Worm (Caenorhabditis elegans) whole organism, L4 larva: ENCODE results near the gene clc-22.

Experiments used
- F49E8.2 ChIP-seq: sonication (generic microtip); optimal IDR thresholded peaks from 2 replicates; lab custom pipeline; 2016; ENCODE audit warnings: missing compliant biosample characterization, mild to moderate bottlenecking, missing genetic modification characterization, borderline replicate concordance
- R02D3.7 ChIP-seq: fragments of 150-350 bp; sonication (generic microtip); optimal IDR thresholded peaks from 3 replicates; lab custom pipeline; 2014; ENCODE audit warnings: missing biosample characterization, missing genetic modification characterization
- Y105C5A.15 ChIP-seq: fragments of 200-800 bp; sonication (Bioruptor generic); IDR thresholded peaks from 2 replicates; pipeline ENCODE4 v1.3.6; 2022; ENCODE audit warnings: missing genetic modification characterization, missing compliant biosample characterization
- Y48G9A.11 ChIP-seq: fragments of 200-800 bp; sonication (Bioruptor generic); IDR thresholded peaks from 2 replicates; pipeline ENCODE4 v1.3.6; 2022; ENCODE audit warnings: missing genetic modification reagents, missing genetic modification characterization, missing compliant biosample characterization
- Y5F2A.4 ChIP-seq: fragments of 200-800 bp; sonication (Bioruptor generic); optimal IDR thresholded peaks from 2 replicates; lab custom pipeline; 2018; ENCODE audit warnings: mild to moderate bottlenecking, missing genetic modification characterization, missing compliant biosample characterization
- ZK337.2 ChIP-seq: fragments of 200-800 bp; sonication (Bioruptor generic); IDR thresholded peaks from 2 replicates; pipeline ENCODE4 v1.3.6; 2022; ENCODE audit warnings: missing genetic modification reagents, missing genetic modification characterization, missing compliant biosample characterization
- aly-2 ChIP-seq: sonication (generic microtip); optimal IDR thresholded peaks from 2 replicates; lab custom pipeline; 2018; ENCODE audit warnings: missing biosample characterization, missing genetic modification characterization
- ama-1 ChIP-seq: fragments of 150-350 bp; optimal IDR thresholded peaks from 2 replicates; lab custom pipeline; 2014; ENCODE audit warnings: inconsistent platforms, mixed read lengths
- arid-1 ChIP-seq: fragments of 200-800 bp; sonication (Bioruptor generic); conservative IDR thresholded peaks from 2 replicates; pipeline ENCODE4 v1.3.6; 2022; ENCODE audit warnings: missing genetic modification reagents, missing genetic modification characterization, missing compliant biosample characterization
- attf-4 ChIP-seq: sonication (generic microtip); optimal IDR thresholded peaks from 3 replicates; lab custom pipeline; 2017; ENCODE audit warnings: missing biosample characterization, missing genetic modification characterization
- ceh-20 ChIP-seq: fragments of 200-800 bp; sonication (Bioruptor generic); IDR thresholded peaks from 2 replicates; pipeline ENCODE4 v1.3.6; 2022; ENCODE audit warnings: missing genetic modification reagents, missing genetic modification characterization, missing compliant biosample characterization
- ceh-28 ChIP-seq: fragments of 150-350 bp; optimal IDR thresholded peaks from 2 replicates; lab custom pipeline; 2014; ENCODE audit warnings: missing biosample characterization, missing genetic modification reagents, missing genetic modification characterization
- ceh-32 ChIP-seq: sonication (generic microtip); optimal IDR thresholded peaks from 2 replicates; lab custom pipeline; 2016; ENCODE audit warnings: mild to moderate bottlenecking, missing genetic modification characterization, missing compliant biosample characterization; ENCODE audit not compliant: poor library complexity
- ceh-62 ChIP-seq: sonication (generic microtip); optimal IDR thresholded peaks from 2 replicates; lab custom pipeline; 2017; ENCODE audit warnings: missing biosample characterization, missing genetic modification characterization
- ceh-82 ChIP-seq: sonication (generic microtip); optimal IDR thresholded peaks from 2 replicates; lab custom pipeline; 2017; ENCODE audit warnings: missing biosample characterization, missing genetic modification characterization
- ces-1 ChIP-seq: fragments of 150-350 bp; sonication (generic microtip); optimal IDR thresholded peaks from 4 replicates; lab custom pipeline; 2014; ENCODE audit warnings: missing biosample characterization, missing genetic modification reagents, missing genetic modification characterization
- cey-2 ChIP-seq: sonication (generic microtip); optimal IDR thresholded peaks from 3 replicates; lab custom pipeline; 2017; ENCODE audit warnings: missing genetic modification characterization, mild to moderate bottlenecking, missing compliant biosample characterization, antibody characterized with exemption, borderline replicate concordance; ENCODE audit not compliant: insufficient read depth
- daf-12 ChIP-seq: fragments of 150-350 bp; optimal IDR thresholded peaks from 2 replicates; lab custom pipeline; 2014; ENCODE audit warnings: missing biosample characterization, missing genetic modification reagents, missing genetic modification characterization
- daf-16 ChIP-seq, 3 experiments: sonication (generic microtip); optimal IDR thresholded peaks; 2 replicates each; lab custom pipeline; 2016 to 2017; ENCODE audit warnings: missing genetic modification characterization in 3 of 3, missing genetic modification reagents in 3 of 3, mild to moderate bottlenecking in 2 of 3, missing compliant biosample characterization in 2 of 3, missing biosample characterization in 1 of 3, moderate library complexity in 1 of 3
- dmd-6 ChIP-seq: fragments of 200-800 bp; sonication (Bioruptor generic); IDR thresholded peaks from 2 replicates; pipeline ENCODE4 v1.3.6; 2022; ENCODE audit warnings: missing genetic modification reagents, missing genetic modification characterization, missing compliant biosample characterization
- dmd-9 ChIP-seq: fragments of 200-800 bp; sonication (Bioruptor generic); IDR thresholded peaks from 2 replicates; pipeline ENCODE4 v1.3.6; 2022; ENCODE audit warnings: missing genetic modification reagents, missing genetic modification characterization, missing compliant biosample characterization
- duxl-1 ChIP-seq: sonication (generic microtip); optimal IDR thresholded peaks from 2 replicates; lab custom pipeline; 2016; ENCODE audit warnings: mild to moderate bottlenecking, missing genetic modification characterization, moderate library complexity, missing compliant biosample characterization; ENCODE audit not compliant: poor library complexity
- fkh-10 ChIP-seq: fragments of 150-350 bp; optimal IDR thresholded peaks from 2 replicates; lab custom pipeline; 2014; ENCODE audit warnings: missing biosample characterization, missing genetic modification reagents, missing genetic modification characterization
- gei-8 ChIP-seq: fragments of 200-800 bp; sonication (Bioruptor generic); optimal IDR thresholded peaks from 2 replicates; lab custom pipeline; 2018; ENCODE audit warnings: mild to moderate bottlenecking, missing genetic modification characterization, missing compliant biosample characterization
- hlh-11 ChIP-seq: fragments of 200-800 bp; sonication (Bioruptor generic); optimal IDR thresholded peaks from 2 replicates; lab custom pipeline; 2018; ENCODE audit warnings: mild to moderate bottlenecking, missing genetic modification characterization, missing compliant biosample characterization
- hlh-30 ChIP-seq: sonication (generic microtip); optimal IDR thresholded peaks from 2 replicates; lab custom pipeline; 2017; ENCODE audit warnings: antibody characterized with exemption, mild to moderate bottlenecking, missing genetic modification characterization, missing compliant biosample characterization; ENCODE audit not compliant: insufficient read depth
- hmg-1.1 ChIP-seq: fragments of 200-800 bp; sonication (Bioruptor generic); IDR thresholded peaks from 2 replicates; pipeline ENCODE4 v1.3.6; 2022; ENCODE audit warnings: missing genetic modification reagents, missing genetic modification characterization, missing compliant biosample characterization
- jun-1 ChIP-seq: fragments of 150-350 bp; optimal IDR thresholded peaks from 2 replicates; lab custom pipeline; 2014; ENCODE audit warnings: missing biosample characterization, missing genetic modification reagents, missing genetic modification characterization
- lin-38 ChIP-seq: fragments of 200-800 bp; sonication (Bioruptor generic); IDR thresholded peaks from 2 replicates; pipeline ENCODE4 v1.3.6; 2022; ENCODE audit warnings: missing genetic modification reagents, missing genetic modification characterization, missing compliant biosample characterization
- lin-39 ChIP-seq: fragments of 150-350 bp; optimal IDR thresholded peaks from 2 replicates; lab custom pipeline; 2014; ENCODE audit warnings: missing biosample characterization, missing genetic modification reagents, missing genetic modification characterization
- lir-3 ChIP-seq: sonication (generic microtip); optimal IDR thresholded peaks from 2 replicates; lab custom pipeline; 2016; ENCODE audit warnings: mild to moderate bottlenecking, missing genetic modification characterization, missing compliant biosample characterization
- madf-5 ChIP-seq, 2 experiments: fragments of 200-800 bp; sonication (Bioruptor generic); IDR thresholded peaks; 2 replicates each; pipeline ENCODE4 v1.3.6; 2022; ENCODE audit warnings: missing compliant biosample characterization in 2 of 2, missing genetic modification characterization in 2 of 2
- mdl-1 ChIP-seq, 2 experiments: fragments of 150-350 bp in 1 of 2; sonication (generic microtip) in 1 of 2; optimal IDR thresholded peaks; 2 replicates each; lab custom pipeline; 2014 to 2017; ENCODE audit warnings: missing biosample characterization in 2 of 2, missing genetic modification characterization in 2 of 2
- mep-1 ChIP-seq: fragments of 150-350 bp; sonication (generic microtip); optimal IDR thresholded peaks from 3 replicates; lab custom pipeline; 2014; ENCODE audit warnings: missing biosample characterization, missing genetic modification characterization
- nhr-10 ChIP-seq: fragments of 150-350 bp; optimal IDR thresholded peaks from 2 replicates; lab custom pipeline; 2014; ENCODE audit warnings: missing biosample characterization, missing genetic modification characterization
- nhr-111 ChIP-seq: fragments of 200-800 bp; sonication (Bioruptor generic); optimal IDR thresholded peaks from 2 replicates; lab custom pipeline; 2018; ENCODE audit warnings: mild to moderate bottlenecking, missing genetic modification characterization, missing compliant biosample characterization
- nhr-25 ChIP-seq: sonication (generic microtip); optimal IDR thresholded peaks from 2 replicates; lab custom pipeline; 2017; ENCODE audit warnings: missing genetic modification characterization, mild to moderate bottlenecking, missing compliant biosample characterization, antibody characterized with exemption, moderate library complexity, borderline replicate concordance; ENCODE audit not compliant: insufficient read depth
- nhr-6 ChIP-seq: fragments of 150-350 bp; optimal IDR thresholded peaks from 2 replicates; lab custom pipeline; 2014; ENCODE audit warnings: missing biosample characterization, missing genetic modification characterization
- nhr-76 ChIP-seq: fragments of 150-350 bp; optimal IDR thresholded peaks from 2 replicates; lab custom pipeline; 2014; ENCODE audit warnings: missing biosample characterization, missing genetic modification characterization
- pha-4 ChIP-seq, 2 experiments: fragments of 150-350 bp in 1 of 2; fragments of 200-800 bp in 1 of 2; sonication (Bioruptor generic) in 1 of 2; IDR thresholded peaks in 1 of 2; optimal IDR thresholded peaks in 1 of 2; 2 replicates each; pipeline versions ENCODE4 v1.3.6 to Lab custom; 2014 to 2022; ENCODE audit warnings: missing genetic modification characterization in 2 of 2, missing genetic modification reagents in 2 of 2, missing biosample characterization in 1 of 2, missing compliant biosample characterization in 1 of 2
- php-3 ChIP-seq: fragments of 200-800 bp; sonication (Bioruptor generic); IDR thresholded peaks from 2 replicates; pipeline ENCODE4 v1.3.6; 2022; ENCODE audit warnings: missing genetic modification reagents, missing genetic modification characterization, missing compliant biosample characterization
- pqm-1 ChIP-seq: sonication (generic microtip); optimal IDR thresholded peaks from 2 replicates; lab custom pipeline; 2017; ENCODE audit warnings: missing biosample characterization, missing genetic modification characterization
- saeg-2 ChIP-seq: fragments of 200-800 bp; sonication (Bioruptor generic); IDR thresholded peaks from 2 replicates; pipeline ENCODE4 v1.3.6; 2022; ENCODE audit warnings: missing genetic modification reagents, missing genetic modification characterization, missing compliant biosample characterization
- skn-1 ChIP-seq: fragments of 150-350 bp; optimal IDR thresholded peaks from 2 replicates; lab custom pipeline; 2014; ENCODE audit warnings: missing biosample characterization, missing genetic modification characterization
- snpc-1.2 ChIP-seq: fragments of 200-800 bp; sonication (Bioruptor generic); IDR thresholded peaks from 2 replicates; pipeline ENCODE4 v1.3.6; 2022; ENCODE audit warnings: missing genetic modification reagents, missing genetic modification characterization, missing compliant biosample characterization
- vab-7 ChIP-seq: fragments of 200-800 bp; sonication (Bioruptor generic); IDR thresholded peaks from 2 replicates; pipeline ENCODE4 v1.3.6; 2022; ENCODE audit warnings: missing genetic modification reagents, missing genetic modification characterization, missing compliant biosample characterization
- zfp-2 ChIP-seq: sonication (generic microtip); optimal IDR thresholded peaks from 2 replicates; lab custom pipeline; 2016; ENCODE audit warnings: mild to moderate bottlenecking, missing genetic modification characterization, missing compliant biosample characterization
- zip-11 ChIP-seq: fragments of 200-800 bp; sonication (Bioruptor generic); IDR thresholded peaks from 2 replicates; pipeline ENCODE4 v1.3.6; 2022; ENCODE audit warnings: missing genetic modification characterization, missing compliant biosample characterization
- zip-2 ChIP-seq: fragments of 150-350 bp; optimal IDR thresholded peaks from 2 replicates; lab custom pipeline; 2014; ENCODE audit warnings: missing biosample characterization, missing genetic modification characterization
- ztf-7 ChIP-seq: fragments of 150-350 bp; optimal IDR thresholded peaks from 2 replicates; lab custom pipeline; 2014; ENCODE audit warnings: missing biosample characterization, missing genetic modification characterization

Gene clc-22

DNA sequence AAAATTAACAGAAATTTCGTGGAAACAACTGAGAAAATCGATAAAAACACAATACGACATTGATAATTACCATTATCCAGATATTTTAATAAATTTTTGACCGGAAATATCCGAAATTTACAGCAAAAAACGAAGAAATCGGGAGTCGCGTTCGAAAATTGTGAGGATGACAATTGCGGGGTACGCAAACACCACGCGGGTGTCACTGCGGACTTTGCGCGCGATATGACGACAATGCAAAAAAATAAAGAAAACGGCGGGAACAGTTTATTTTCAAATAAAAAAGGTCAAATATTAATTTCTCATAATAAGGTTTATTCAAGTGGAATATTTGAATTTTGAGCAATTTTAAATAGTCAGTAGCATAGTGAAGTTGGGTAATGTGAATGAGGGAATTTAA, 48.5 kb upstream of the clc-22 start, which contains the start of gene rpn-11 (continued):
- TF ChIP-seq pha-4 (GFP tag; IDR thresholded peaks at IDR 0.05; lab: Robert Waterston, UW) (peak; percentile 59; the same call in 1 of the 2 replicates), pha-4 (tag; optimal IDR thresholded peaks at IDR 0.05; lab: Kevin White, UChicago) (no peak), hlh-30 (tag; lab: Kevin White, UChicago) (peak; percentile 77), ZK337.2 (GFP tag; lab: Robert Waterston, UW) (peak; percentile 49; the same call in 1 of the 2 replicates), gei-8 (GFP tag; lab: Kevin White, UChicago) (no peak), nhr-76 (tag; lab: Kevin White, UChicago) (no peak), fkh-10 (GFP tag; lab: Kevin White, UChicago) (peak; percentile 43), hmg-1.1 (GFP tag; lab: Robert Waterston, UW) (peak; percentile 74), mdl-1 (tag; optimal IDR thresholded peaks at IDR 0.05; lab: Kevin White, UChicago) (peak in 1 of 2 experiments; percentile 83), madf-5 (GFP tag; IDR thresholded peaks at IDR 0.05; lab: Robert Waterston, UW) (no peak), mep-1 (tag; lab: Kevin White, UChicago) (peak; percentile 85), lir-3 (tag; lab: Kevin White, UChicago) (no peak), Y105C5A.15 (GFP tag; lab: Robert Waterston, UW) (no peak), F49E8.2 (tag; lab: Kevin White, UChicago) (no peak), nhr-6 (tag; lab: Kevin White, UChicago) (peak; percentile 44), nhr-25 (peak; percentile 70), lin-38 (GFP tag; lab: Robert Waterston, UW) (peak; percentile 90), saeg-2 (no peak), ceh-28 (tag; lab: Kevin White, UChicago) (no peak), dmd-6 (GFP tag; lab: Robert Waterston, UW) (peak; percentile 77), ces-1 (no peak), zip-2 (tag; lab: Kevin White, UChicago) (no peak), snpc-1.2 (GFP tag; lab: Robert Waterston, UW) (no peak), ztf-7 (tag; lab: Kevin White, UChicago) (peak; percentile 46), zip-11 (GFP tag; lab: Robert Waterston, UW) (no peak), Y5F2A.4 (no peak), daf-16 (GFP tag; optimal IDR thresholded peaks at IDR 0.05; lab: Kevin White, UChicago) (peak in 1 of 2 experiments; percentile 18), daf-16 (tag; optimal IDR thresholded peaks at IDR 0.05; lab: Kevin White, UChicago) (peak; percentile 37), ceh-82 (no peak), skn-1 (no peak), aly-2 (tag; lab: Kevin White, UChicago) (no peak), duxl-1 (tag; lab: Kevin White, UChicago) (peak; percentile 82), ceh-62 (tag; lab: Kevin White, UChicago) (no peak), nhr-111 (GFP tag; lab: Kevin White, UChicago) (no peak), ama-1 (lab: Kevin White, UChicago) (peak; percentile 42), daf-12 (no peak), pqm-1 (tag; lab: Kevin White, UChicago) (no peak), cey-2 (no peak), jun-1 (tag; lab: Kevin White, UChicago) (peak; percentile 54), lin-39 (tag; lab: Kevin White, UChicago) (no peak), ceh-32 (no peak), R02D3.7 (tag; lab: Kevin White, UChicago) (no peak), attf-4 (tag; lab: Kevin White, UChicago) (no peak), Y48G9A.11 (GFP tag; lab: Robert Waterston, UW) (no peak), hlh-11 (tag; lab: Kevin White, UChicago) (peak; percentile 85), php-3 (peak; percentile 60; the same call in 1 of the 2 replicates), dmd-9 (GFP tag; lab: Robert Waterston, UW) (no peak), nhr-10 (tag; lab: Kevin White, UChicago) (no peak), ceh-20 (peak; percentile 61), vab-7 (GFP tag; lab: Robert Waterston, UW) (no peak), arid-1 (GFP tag; lab: Robert Waterston, UW) (no peak), zfp-2 (tag; lab: Kevin White, UChicago) (peak; percentile 64)
